Worm (Caenorhabditis elegans) whole organism, L4 larva: Measurements from ENCODE around the gene exos-4.2.
A peak's percentile ranks its signal among the peaks of the same experiment; 100 is the strongest.

Experiments used
- R02D3.7 ChIP-seq: fragments of 150-350 bp; sonication (generic microtip); optimal IDR thresholded peaks from 3 replicates; lab custom pipeline; 2014; ENCODE audit warnings: missing biosample characterization, missing genetic modification characterization
- T20F7.1 ChIP-seq: fragments of 200-800 bp; sonication (Bioruptor generic); optimal IDR thresholded peaks from 2 replicates; lab custom pipeline; 2018; ENCODE audit warnings: mild to moderate bottlenecking, missing genetic modification characterization, missing compliant biosample characterization
- Y105C5A.15 ChIP-seq: fragments of 200-800 bp; sonication (Bioruptor generic); IDR thresholded peaks from 2 replicates; pipeline ENCODE4 v1.3.6; 2022; ENCODE audit warnings: missing genetic modification characterization, missing compliant biosample characterization
- Y5F2A.4 ChIP-seq: fragments of 200-800 bp; sonication (Bioruptor generic); optimal IDR thresholded peaks from 2 replicates; lab custom pipeline; 2018; ENCODE audit warnings: mild to moderate bottlenecking, missing genetic modification characterization, missing compliant biosample characterization
- Y75B8A.6 ChIP-seq: fragments of 200-800 bp; sonication (Bioruptor generic); IDR thresholded peaks from 2 replicates; pipeline ENCODE4 v1.3.6; 2022; ENCODE audit warnings: missing genetic modification reagents, missing genetic modification characterization, missing compliant biosample characterization
- ZK337.2 ChIP-seq: fragments of 200-800 bp; sonication (Bioruptor generic); IDR thresholded peaks from 2 replicates; pipeline ENCODE4 v1.3.6; 2022; ENCODE audit warnings: missing genetic modification reagents, missing genetic modification characterization, missing compliant biosample characterization
- aha-1 ChIP-seq: fragments of 150-350 bp; peaks from one replicate; lab custom pipeline; 2014; ENCODE audit warnings: missing biosample characterization, missing genetic modification characterization
- arid-1 ChIP-seq: fragments of 200-800 bp; sonication (Bioruptor generic); conservative IDR thresholded peaks from 2 replicates; pipeline ENCODE4 v1.3.6; 2022; ENCODE audit warnings: missing genetic modification reagents, missing genetic modification characterization, missing compliant biosample characterization
- ceh-28 ChIP-seq: fragments of 150-350 bp; optimal IDR thresholded peaks from 2 replicates; lab custom pipeline; 2014; ENCODE audit warnings: missing biosample characterization, missing genetic modification reagents, missing genetic modification characterization
- cey-2 ChIP-seq: sonication (generic microtip); optimal IDR thresholded peaks from 3 replicates; lab custom pipeline; 2017; ENCODE audit warnings: missing genetic modification characterization, mild to moderate bottlenecking, missing compliant biosample characterization, antibody characterized with exemption, borderline replicate concordance; ENCODE audit not compliant: insufficient read depth
- daf-16 ChIP-seq, 3 experiments: sonication (generic microtip); optimal IDR thresholded peaks; 2 replicates each; lab custom pipeline; 2016 to 2017; ENCODE audit warnings: missing genetic modification characterization in 3 of 3, missing genetic modification reagents in 3 of 3, mild to moderate bottlenecking in 2 of 3, missing compliant biosample characterization in 2 of 3, missing biosample characterization in 1 of 3, moderate library complexity in 1 of 3
- dmd-8 ChIP-seq: fragments of 200-800 bp; sonication (Bioruptor generic); IDR thresholded peaks from 2 replicates; pipeline ENCODE4 v1.3.6; 2022; ENCODE audit warnings: missing genetic modification characterization, missing compliant biosample characterization
- dmd-9 ChIP-seq: fragments of 200-800 bp; sonication (Bioruptor generic); IDR thresholded peaks from 2 replicates; pipeline ENCODE4 v1.3.6; 2022; ENCODE audit warnings: missing genetic modification reagents, missing genetic modification characterization, missing compliant biosample characterization
- dpl-1 ChIP-seq: fragments of 150-350 bp; optimal IDR thresholded peaks from 2 replicates; lab custom pipeline; 2014; ENCODE audit warnings: missing biosample characterization, missing genetic modification reagents, missing genetic modification characterization
- duxl-1 ChIP-seq: sonication (generic microtip); optimal IDR thresholded peaks from 2 replicates; lab custom pipeline; 2016; ENCODE audit warnings: mild to moderate bottlenecking, missing genetic modification characterization, moderate library complexity, missing compliant biosample characterization; ENCODE audit not compliant: poor library complexity
- dve-1 ChIP-seq: sonication (generic microtip); optimal IDR thresholded peaks from 2 replicates; lab custom pipeline; 2017; ENCODE audit warnings: antibody characterized with exemption, mild to moderate bottlenecking, missing genetic modification characterization, missing compliant biosample characterization; ENCODE audit not compliant: insufficient read depth
- egl-43 ChIP-seq: fragments of 200-800 bp; sonication (Bioruptor generic); IDR thresholded peaks from 2 replicates; pipeline ENCODE4 v1.3.6; 2022; ENCODE audit warnings: missing genetic modification reagents, missing genetic modification characterization, missing compliant biosample characterization
- fkh-10 ChIP-seq: fragments of 150-350 bp; optimal IDR thresholded peaks from 2 replicates; lab custom pipeline; 2014; ENCODE audit warnings: missing biosample characterization, missing genetic modification reagents, missing genetic modification characterization
- hif-1 ChIP-seq, 2 experiments: sonication (generic microtip); optimal IDR thresholded peaks; 2 replicates each; lab custom pipeline; 2016 to 2017; ENCODE audit warnings: missing compliant biosample characterization in 2 of 2, missing genetic modification characterization in 2 of 2, missing genetic modification reagents in 2 of 2, missing genotype in 2 of 2, mild to moderate bottlenecking in 1 of 2
- lin-1 ChIP-seq: fragments of 200-800 bp; sonication (Bioruptor generic); IDR thresholded peaks from 2 replicates; pipeline ENCODE4 v1.3.6; 2022; ENCODE audit warnings: missing genetic modification reagents, missing genetic modification characterization, missing compliant biosample characterization
- lin-38 ChIP-seq: fragments of 200-800 bp; sonication (Bioruptor generic); IDR thresholded peaks from 2 replicates; pipeline ENCODE4 v1.3.6; 2022; ENCODE audit warnings: missing genetic modification reagents, missing genetic modification characterization, missing compliant biosample characterization
- lin-39 ChIP-seq: fragments of 150-350 bp; optimal IDR thresholded peaks from 2 replicates; lab custom pipeline; 2014; ENCODE audit warnings: missing biosample characterization, missing genetic modification reagents, missing genetic modification characterization
- madf-5 ChIP-seq, 2 experiments: fragments of 200-800 bp; sonication (Bioruptor generic); IDR thresholded peaks; 2 replicates each; pipeline ENCODE4 v1.3.6; 2022; ENCODE audit warnings: missing compliant biosample characterization in 2 of 2, missing genetic modification characterization in 2 of 2
- mdl-1 ChIP-seq, 2 experiments: fragments of 150-350 bp in 1 of 2; sonication (generic microtip) in 1 of 2; optimal IDR thresholded peaks; 2 replicates each; lab custom pipeline; 2014 to 2017; ENCODE audit warnings: missing biosample characterization in 2 of 2, missing genetic modification characterization in 2 of 2
- mdt-29 ChIP-seq: fragments of 200-800 bp; sonication (Bioruptor generic); IDR thresholded peaks from 2 replicates; pipeline ENCODE4 v1.3.6; 2022; ENCODE audit warnings: missing genetic modification reagents, missing genetic modification characterization, missing compliant biosample characterization
- mes-2 ChIP-seq: sonication (generic microtip); optimal IDR thresholded peaks from 2 replicates; lab custom pipeline; 2016; ENCODE audit warnings: missing genotype, mild to moderate bottlenecking, missing genetic modification characterization, missing compliant biosample characterization; ENCODE audit not compliant: poor library complexity, severe bottlenecking
- mxl-3 ChIP-seq: fragments of 200-800 bp; sonication (Bioruptor generic); optimal IDR thresholded peaks from 2 replicates; lab custom pipeline; 2018; ENCODE audit warnings: mild to moderate bottlenecking, missing genetic modification characterization, missing compliant biosample characterization
- nhr-10 ChIP-seq: fragments of 150-350 bp; optimal IDR thresholded peaks from 2 replicates; lab custom pipeline; 2014; ENCODE audit warnings: missing biosample characterization, missing genetic modification characterization
- nhr-111 ChIP-seq: fragments of 200-800 bp; sonication (Bioruptor generic); optimal IDR thresholded peaks from 2 replicates; lab custom pipeline; 2018; ENCODE audit warnings: mild to moderate bottlenecking, missing genetic modification characterization, missing compliant biosample characterization
- nhr-48 ChIP-seq: sonication (generic microtip); optimal IDR thresholded peaks from 2 replicates; lab custom pipeline; 2016; ENCODE audit warnings: mild to moderate bottlenecking, missing genetic modification characterization, missing compliant biosample characterization
- nhr-6 ChIP-seq: fragments of 150-350 bp; optimal IDR thresholded peaks from 2 replicates; lab custom pipeline; 2014; ENCODE audit warnings: missing biosample characterization, missing genetic modification characterization
- nhr-76 ChIP-seq: fragments of 150-350 bp; optimal IDR thresholded peaks from 2 replicates; lab custom pipeline; 2014; ENCODE audit warnings: missing biosample characterization, missing genetic modification characterization
- pha-4 ChIP-seq, 2 experiments: fragments of 150-350 bp in 1 of 2; fragments of 200-800 bp in 1 of 2; sonication (Bioruptor generic) in 1 of 2; IDR thresholded peaks in 1 of 2; optimal IDR thresholded peaks in 1 of 2; 2 replicates each; pipeline versions ENCODE4 v1.3.6 to Lab custom; 2014 to 2022; ENCODE audit warnings: missing genetic modification characterization in 2 of 2, missing genetic modification reagents in 2 of 2, missing biosample characterization in 1 of 2, missing compliant biosample characterization in 1 of 2
- php-3 ChIP-seq: fragments of 200-800 bp; sonication (Bioruptor generic); IDR thresholded peaks from 2 replicates; pipeline ENCODE4 v1.3.6; 2022; ENCODE audit warnings: missing genetic modification reagents, missing genetic modification characterization, missing compliant biosample characterization
- pqm-1 ChIP-seq: sonication (generic microtip); optimal IDR thresholded peaks from 2 replicates; lab custom pipeline; 2017; ENCODE audit warnings: missing biosample characterization, missing genetic modification characterization
- rbr-2 ChIP-seq: sonication (generic microtip); optimal IDR thresholded peaks from 2 replicates; lab custom pipeline; 2016; ENCODE audit warnings: missing genotype, missing genetic modification characterization, missing compliant biosample characterization
- saeg-2 ChIP-seq: fragments of 200-800 bp; sonication (Bioruptor generic); IDR thresholded peaks from 2 replicates; pipeline ENCODE4 v1.3.6; 2022; ENCODE audit warnings: missing genetic modification reagents, missing genetic modification characterization, missing compliant biosample characterization
- sdz-12 ChIP-seq: fragments of 200-800 bp; sonication (Bioruptor generic); optimal IDR thresholded peaks from 2 replicates; lab custom pipeline; 2018; ENCODE audit warnings: mild to moderate bottlenecking, missing genetic modification characterization, missing compliant biosample characterization
- set-16 ChIP-seq: fragments of 200-800 bp; sonication (Bioruptor generic); IDR thresholded peaks from 2 replicates; pipeline ENCODE4 v1.3.6; 2022; ENCODE audit warnings: missing genetic modification reagents, missing genetic modification characterization, missing compliant biosample characterization
- spr-1 ChIP-seq: sonication (generic microtip); optimal IDR thresholded peaks from 2 replicates; lab custom pipeline; 2016; ENCODE audit warnings: mild to moderate bottlenecking, missing genetic modification characterization, missing compliant biosample characterization
- tag-97 ChIP-seq: fragments of 200-800 bp; sonication (Bioruptor generic); IDR thresholded peaks from 2 replicates; pipeline ENCODE4 v1.3.6; 2022; ENCODE audit warnings: missing genetic modification characterization, missing compliant biosample characterization
- unc-130 ChIP-seq: sonication (generic microtip); optimal IDR thresholded peaks from 2 replicates; lab custom pipeline; 2016; ENCODE audit warnings: missing genetic modification reagents, missing genetic modification characterization, missing compliant biosample characterization
- zfp-2 ChIP-seq: sonication (generic microtip); optimal IDR thresholded peaks from 2 replicates; lab custom pipeline; 2016; ENCODE audit warnings: mild to moderate bottlenecking, missing genetic modification characterization, missing compliant biosample characterization
- zfp-3 ChIP-seq: fragments of 200-800 bp; sonication (Bioruptor generic); conservative IDR thresholded peaks from 2 replicates; pipeline ENCODE4 v1.3.6; 2022; ENCODE audit warnings: missing genetic modification reagents, missing genetic modification characterization, missing compliant biosample characterization
- zip-11 ChIP-seq: fragments of 200-800 bp; sonication (Bioruptor generic); IDR thresholded peaks from 2 replicates; pipeline ENCODE4 v1.3.6; 2022; ENCODE audit warnings: missing genetic modification characterization, missing compliant biosample characterization

exos-4.2 gene

DNA sequence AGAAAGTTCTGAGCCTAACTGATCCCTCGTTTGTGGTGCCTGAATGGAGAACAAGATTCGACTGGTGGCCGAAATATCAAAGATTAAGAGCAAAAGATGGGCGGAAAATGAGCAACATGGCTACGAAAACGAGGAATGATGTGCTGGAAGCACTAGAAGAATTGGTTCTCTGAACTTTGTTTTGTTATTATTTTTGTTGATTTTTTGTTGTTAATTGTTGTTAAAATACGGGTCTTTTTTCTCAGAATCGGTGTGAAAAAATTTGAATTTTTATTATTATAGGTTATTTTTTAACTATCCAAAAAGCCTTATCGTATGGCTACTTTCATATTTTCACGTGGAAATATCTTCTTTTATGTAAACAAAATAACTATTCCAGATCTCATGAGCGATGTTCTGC is 3.7 kb upstream of the exos-4.2 start, which contains the start of gene K02F3.12:
Gene K02F3.12, plus strand, starts transcription at position 301 of the 400 bp plus-strand sequence.
- no peak for TF ChIP-seq zfp-3 (GFP tag; lab: Robert Waterston, UW)
- TF ChIP-seq tag-97 (GFP tag; lab: Robert Waterston, UW): no peak
- no peak for TF ChIP-seq R02D3.7 (tag; lab: Kevin White, UChicago)

DNA sequence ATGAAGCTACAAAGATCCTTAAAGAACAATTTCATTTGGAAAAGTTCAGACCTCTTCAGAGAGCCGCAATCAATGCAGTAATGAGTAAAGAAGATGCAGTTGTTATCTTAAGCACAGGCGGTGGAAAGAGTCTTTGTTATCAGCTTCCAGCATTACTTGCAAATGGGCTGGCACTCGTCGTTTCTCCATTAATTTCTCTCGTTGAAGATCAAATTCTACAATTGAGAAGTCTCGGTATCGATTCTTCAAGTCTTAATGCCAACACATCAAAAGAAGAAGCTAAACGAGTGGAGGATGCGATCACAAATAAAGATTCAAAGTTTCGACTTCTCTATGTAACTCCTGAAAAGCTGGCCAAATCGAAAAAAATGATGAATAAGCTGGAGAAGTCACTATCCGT is 3.1 kb upstream of the exos-4.2 start:
- TF ChIP-seq aha-1 (peak; percentile 90), set-16 (GFP tag; lab: Robert Waterston, UW) (no peak)

DNA sequence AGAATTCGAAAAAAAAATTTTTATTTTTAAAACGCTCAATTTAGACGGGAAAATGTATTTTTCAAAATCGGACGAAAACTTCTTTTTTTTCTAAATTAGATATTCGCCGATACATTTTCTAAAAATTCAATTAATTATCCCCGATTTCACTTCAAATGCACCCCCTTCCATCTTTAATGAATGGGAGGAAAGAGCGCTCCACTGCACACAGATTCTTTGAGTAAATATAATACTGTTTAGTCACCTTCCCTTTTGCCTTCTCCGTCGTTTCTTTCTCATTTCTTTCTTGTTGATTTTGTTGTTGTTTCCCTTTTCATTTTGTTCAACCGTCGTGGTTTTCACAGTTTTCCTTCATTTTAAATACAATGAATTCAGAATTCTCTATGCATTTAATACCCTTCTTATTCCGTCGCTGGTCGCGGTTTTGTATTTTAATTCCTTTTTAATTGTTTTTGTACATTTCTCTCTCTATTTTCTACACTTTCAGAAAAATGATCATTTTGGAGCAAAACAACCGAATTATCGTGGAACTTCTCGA is 1.9 kb downstream of the exos-4.2 start, which contains the start of gene arx-4:
Gene arx-4, plus strand, starts transcription at position 488 of the 538 bp plus-strand sequence.
- TF ChIP-seq lin-1 (GFP tag; lab: Robert Waterston, UW) (no peak), arid-1 (no peak), aha-1 (peak; percentile 89), nhr-111 (GFP tag; lab: Kevin White, UChicago) (no peak), zip-11 (GFP tag; lab: Robert Waterston, UW) (no peak), rbr-2 (no peak), dmd-8 (GFP tag; lab: Robert Waterston, UW) (no peak), pha-4 (GFP tag; IDR thresholded peaks at IDR 0.05; lab: Robert Waterston, UW) (no peak), pha-4 (tag; optimal IDR thresholded peaks at IDR 0.05; lab: Kevin White, UChicago) (peak; percentile 34), set-16 (GFP tag; lab: Robert Waterston, UW) (no peak), nhr-48 (tag; lab: Kevin White, UChicago) (no peak), mdl-1 (tag; optimal IDR thresholded peaks at IDR 0.05; lab: Kevin White, UChicago) (no peak), lin-39 (tag; lab: Kevin White, UChicago) (no peak), cey-2 (tag; lab: Kevin White, UChicago) (no peak), zfp-2 (tag; lab: Kevin White, UChicago) (no peak), hif-1 (tag; optimal IDR thresholded peaks at IDR 0.05; lab: Kevin White, UChicago) (no peak), duxl-1 (tag; lab: Kevin White, UChicago) (no peak), daf-16 (GFP tag; optimal IDR thresholded peaks at IDR 0.05; lab: Kevin White, UChicago) (no peak), daf-16 (tag; optimal IDR thresholded peaks at IDR 0.05; lab: Kevin White, UChicago) (peak; percentile 36), Y5F2A.4 (no peak), Y75B8A.6 (GFP tag; lab: Robert Waterston, UW) (no peak), ceh-28 (tag; lab: Kevin White, UChicago) (no peak), nhr-6 (no peak), dmd-9 (GFP tag; lab: Robert Waterston, UW) (no peak), madf-5 (GFP tag; IDR thresholded peaks at IDR 0.05; lab: Robert Waterston, UW) (no peak), mes-2 (tag; lab: Kevin White, UChicago) (peak; percentile 40), nhr-10 (no peak), sdz-12 (no peak), fkh-10 (GFP tag; lab: Kevin White, UChicago) (no peak), mdt-29 (GFP tag; lab: Robert Waterston, UW) (no peak), saeg-2 (GFP tag; lab: Robert Waterston, UW) (no peak), unc-130 (GFP tag; lab: Kevin White, UChicago) (no peak), pqm-1 (no peak), ZK337.2 (no peak), spr-1 (tag; lab: Kevin White, UChicago) (no peak), egl-43 (GFP tag; lab: Robert Waterston, UW) (no peak), T20F7.1 (GFP tag; lab: Kevin White, UChicago) (no peak), dve-1 (peak; percentile 7), zfp-3 (GFP tag; lab: Robert Waterston, UW) (no peak), php-3 (GFP tag; lab: Robert Waterston, UW) (no peak), dpl-1 (GFP tag; lab: Kevin White, UChicago) (no peak), nhr-76 (tag; lab: Kevin White, UChicago) (no peak), Y105C5A.15 (GFP tag; lab: Robert Waterston, UW) (no peak), lin-38 (GFP tag; lab: Robert Waterston, UW) (peak; percentile 50), mxl-3 (GFP tag; lab: Kevin White, UChicago) (no peak)
